Fruit fly (Drosophila melanogaster): Measurements from ENCODE around the gene CG14341.

dm6 chr2L:1143286-1143685 is 23.0 kb upstream of the CG14341 start:
- no peak for TF ChIP-seq Hr38 (GFP tag; optimal IDR thresholded peaks at IDR 0.05)
- no peak for TF ChIP-seq net (GFP tag; optimal IDR thresholded peaks at IDR 0.05)
